Worm (Caenorhabditis elegans): Measurements from ENCODE around the gene moma-1.
A peak's percentile ranks its signal among the peaks of the same experiment; 100 is the strongest.

The moma-1 gene

ce11 chrIII:835713-836278 lies 16.4 kb downstream of the moma-1 start (continued):
- no peak for TF ChIP-seq nhr-237 (tag; optimal IDR thresholded peaks at IDR 0.05)
- TF ChIP-seq snpc-4 (tag; optimal IDR thresholded peaks at IDR 0.05) = no peak
- no peak for TF ChIP-seq nhr-12 (tag; optimal IDR thresholded peaks at IDR 0.05)
- TF ChIP-seq R02D3.7 (tag; optimal IDR thresholded peaks at IDR 0.05) = peak; percentile 26
- peak; percentile 62 for TF ChIP-seq nhr-25 (tag; optimal IDR thresholded peaks at IDR 0.05)
- peak; percentile 42 for TF ChIP-seq zag-1 (tag; optimal IDR thresholded peaks at IDR 0.05)
- peak; percentile 47 for TF ChIP-seq nhr-76 (tag; optimal IDR thresholded peaks at IDR 0.05)
- peak; percentile 31 for TF ChIP-seq unc-62 (GFP tag; optimal IDR thresholded peaks at IDR 0.05)
- TF ChIP-seq daf-12 (tag; optimal IDR thresholded peaks at IDR 0.05) = no peak
- TF ChIP-seq nhr-77 (tag; optimal IDR thresholded peaks at IDR 0.05) = peak; percentile 64
- no peak for TF ChIP-seq nhr-11 (tag; optimal IDR thresholded peaks at IDR 0.05)
- TF ChIP-seq egl-5 (tag; optimal IDR thresholded peaks at IDR 0.05) = no peak
- TF ChIP-seq fos-1 (tag; optimal IDR thresholded peaks at IDR 0.05) = peak; percentile 84
- TF ChIP-seq eor-1 (tag; optimal IDR thresholded peaks at IDR 0.05) = no peak
- no peak for TF ChIP-seq ztf-11 (tag; optimal IDR thresholded peaks at IDR 0.05)
- peak; percentile 70 for TF ChIP-seq tbx-2 (tag; optimal IDR thresholded peaks at IDR 0.05)
- TF ChIP-seq lin-39 (tag; optimal IDR thresholded peaks at IDR 0.05) = peak; percentile 20
- TF ChIP-seq ceh-28 (tag; optimal IDR thresholded peaks at IDR 0.05) = peak; percentile 71
- TF ChIP-seq skn-1 (tag; optimal IDR thresholded peaks at IDR 0.05) = peak; percentile 47
- no peak for TF ChIP-seq lin-15B (tag; optimal IDR thresholded peaks at IDR 0.05)
- TF ChIP-seq sea-2 (GFP tag; optimal IDR thresholded peaks at IDR 0.05) = no peak

DNA sequence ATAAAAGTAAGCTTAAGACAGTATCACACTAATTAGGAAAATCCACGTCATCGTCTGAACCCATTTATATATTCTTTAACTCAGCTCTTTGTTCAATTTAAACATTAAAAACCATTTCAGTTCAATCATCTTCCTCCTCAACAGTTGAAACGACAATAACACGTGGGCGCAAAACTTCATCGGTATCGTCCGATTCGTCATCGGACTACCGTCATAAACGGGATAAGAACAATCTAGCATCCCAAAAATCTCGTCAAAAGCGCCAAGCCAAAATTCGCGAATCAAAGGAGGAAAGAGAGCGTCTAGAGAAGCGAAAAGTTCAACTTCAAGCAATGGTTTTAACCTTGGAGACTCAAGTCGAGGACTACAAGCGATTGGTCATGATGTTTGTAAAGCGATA lies 17.0 kb downstream of the moma-1 start:
- TF ChIP-seq nhr-25 (tag; optimal IDR thresholded peaks at IDR 0.05) (peak; percentile 30), nhr-43 (tag; optimal IDR thresholded peaks at IDR 0.05; ENCODE audit: poor library complexity, severe bottlenecking) (peak; percentile 45), ztf-4 (tag; optimal IDR thresholded peaks at IDR 0.05) (no peak), ama-1 (optimal IDR thresholded peaks at IDR 0.05) (peak; percentile 60)

DNA sequence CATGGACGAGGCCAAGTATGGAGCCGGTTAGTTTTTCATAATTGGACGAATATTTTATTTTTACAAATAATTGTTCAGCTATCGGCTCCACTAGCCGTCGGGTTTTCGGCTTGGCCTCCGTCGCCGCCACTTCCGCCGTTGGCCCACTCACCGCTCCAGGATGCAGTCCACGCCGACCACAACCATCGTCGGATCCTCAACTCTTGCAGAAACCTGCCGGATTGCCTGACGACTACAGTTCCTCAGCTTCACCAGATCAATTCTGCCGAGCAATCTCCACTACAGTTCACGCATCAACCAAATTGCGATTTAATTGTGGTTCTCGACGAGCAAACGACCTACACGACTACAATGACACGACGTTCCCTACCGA lies 17.8 kb downstream of the moma-1 start:
- no peak for TF ChIP-seq nfya-1 (tag; optimal IDR thresholded peaks at IDR 0.05; ENCODE audit: insufficient read depth)
- no peak for TF ChIP-seq unc-62 (GFP tag; optimal IDR thresholded peaks at IDR 0.05)
- TF ChIP-seq ceh-9 (tag; optimal IDR thresholded peaks at IDR 0.05) = no peak
- TF ChIP-seq fkh-2 (tag; optimal IDR thresholded peaks at IDR 0.05) = no peak
- TF ChIP-seq elt-1 (tag; optimal IDR thresholded peaks at IDR 0.05) = no peak
- TF ChIP-seq ceh-16 (tag; optimal IDR thresholded peaks at IDR 0.05) = no peak
- TF ChIP-seq nhr-12 (tag; optimal IDR thresholded peaks at IDR 0.05) = no peak
- no peak for TF ChIP-seq tbx-2 (tag; optimal IDR thresholded peaks at IDR 0.05)
- no peak for TF ChIP-seq nhr-67 (tag; optimal IDR thresholded peaks at IDR 0.05)
- no peak for TF ChIP-seq lsy-12 (tag; optimal IDR thresholded peaks at IDR 0.05)
- TF ChIP-seq sea-2 (GFP tag; optimal IDR thresholded peaks at IDR 0.05) = no peak
- TF ChIP-seq mml-1 (tag; optimal IDR thresholded peaks at IDR 0.05) = no peak
- no peak for TF ChIP-seq R02D3.7 (tag; optimal IDR thresholded peaks at IDR 0.05)
- TF ChIP-seq ztf-4 (tag; optimal IDR thresholded peaks at IDR 0.05) = no peak
- TF ChIP-seq nhr-23 (tag; optimal IDR thresholded peaks at IDR 0.05) = no peak

ce11 chrIII:833711-834442 lies 18.3 kb downstream of the moma-1 start:
- TF ChIP-seq ceh-16 (tag; optimal IDR thresholded peaks at IDR 0.05) = no peak
- TF ChIP-seq nhr-76 (tag; optimal IDR thresholded peaks at IDR 0.05) = no peak
- peak; percentile 97 for TF ChIP-seq lin-39 (tag; optimal IDR thresholded peaks at IDR 0.05)
- peak; percentile 69 for TF ChIP-seq lin-15B (tag; optimal IDR thresholded peaks at IDR 0.05)
- TF ChIP-seq unc-62 (GFP tag; optimal IDR thresholded peaks at IDR 0.05) = peak; percentile 33
- TF ChIP-seq fkh-10 (GFP tag; optimal IDR thresholded peaks at IDR 0.05) = peak; percentile 96
- peak; percentile 93 for TF ChIP-seq ama-1 (optimal IDR thresholded peaks at IDR 0.05)
- TF ChIP-seq fos-1 (tag; optimal IDR thresholded peaks at IDR 0.05) = peak; percentile 91
- peak; percentile 98 for TF ChIP-seq nhr-25 (tag; optimal IDR thresholded peaks at IDR 0.05)
- peak; percentile 85 for TF ChIP-seq elt-2 (tag; optimal IDR thresholded peaks at IDR 0.05)
- peak; percentile 81 for TF ChIP-seq tbx-2 (tag; optimal IDR thresholded peaks at IDR 0.05)
- no peak for TF ChIP-seq fkh-2 (tag; optimal IDR thresholded peaks at IDR 0.05)
- no peak for TF ChIP-seq ceh-9 (tag; optimal IDR thresholded peaks at IDR 0.05)
- no peak for TF ChIP-seq unc-39 (tag; optimal IDR thresholded peaks at IDR 0.05)
- TF ChIP-seq pha-4 (tag; optimal IDR thresholded peaks at IDR 0.05) = peak; percentile 98
- TF ChIP-seq nhr-237 (tag; optimal IDR thresholded peaks at IDR 0.05) = no peak
- no peak for TF ChIP-seq eor-1 (tag; optimal IDR thresholded peaks at IDR 0.05)
- peak; percentile 21 for TF ChIP-seq nhr-77 (tag; optimal IDR thresholded peaks at IDR 0.05)
- peak; percentile 77 for TF ChIP-seq R02D3.7 (tag; optimal IDR thresholded peaks at IDR 0.05)
- TF ChIP-seq ZK546.5 (tag; optimal IDR thresholded peaks at IDR 0.05) = no peak
- peak; percentile 67 for TF ChIP-seq elt-1 (tag; optimal IDR thresholded peaks at IDR 0.05)
- peak; percentile 88 for TF ChIP-seq lsy-12 (tag; optimal IDR thresholded peaks at IDR 0.05)
- peak; percentile 88 for TF ChIP-seq nhr-43 (tag; optimal IDR thresholded peaks at IDR 0.05; ENCODE audit: poor library complexity, severe bottlenecking)
- peak; percentile 92 for TF ChIP-seq jun-1 (tag; optimal IDR thresholded peaks at IDR 0.05)
- peak in 2 of 3 experiments; percentile 7 to 53 for TF ChIP-seq elt-3 (tag; optimal IDR thresholded peaks at IDR 0.05)
- peak; percentile 82 for TF ChIP-seq mdl-1 (tag; optimal IDR thresholded peaks at IDR 0.05)
- TF ChIP-seq ztf-11 (tag; optimal IDR thresholded peaks at IDR 0.05) = no peak
- peak; percentile 48 for TF ChIP-seq egl-27 (tag; optimal IDR thresholded peaks at IDR 0.05)
- TF ChIP-seq sea-2 (GFP tag; optimal IDR thresholded peaks at IDR 0.05) = peak; percentile 49
- TF ChIP-seq snpc-4 (tag; optimal IDR thresholded peaks at IDR 0.05) = peak; percentile 67

Measured in whole organism, L3 larva.